Fruit fly (Drosophila melanogaster) whole organism, embryonic: ENCODE results near the gene TotM.

Source experiments
- Bgb ChIP-seq: fragments of 200-800 bp; sonication (Bioruptor generic); IDR thresholded peaks from 2 replicates; pipeline ENCODE4 v1.3.6; 2022; ENCODE audit warnings: missing biosample characterization, missing genetic modification characterization; ENCODE audit not compliant: partially characterized antibody
- Bteb2 ChIP-seq: fragments of 200-800 bp; sonication (Bioruptor generic); optimal IDR thresholded peaks from 2 replicates; lab custom pipeline; 2016; ENCODE audit warnings: missing biosample characterization, missing genetic modification characterization
- CG10147 ChIP-seq: fragments of 200-800 bp; sonication (Bioruptor generic); optimal IDR thresholded peaks from 2 replicates; lab custom pipeline; 2019; ENCODE audit warnings: missing biosample characterization, mild to moderate bottlenecking, missing genetic modification characterization, moderate library complexity
- CG10366 ChIP-seq: fragments of 200-800 bp; sonication (Bioruptor generic); IDR thresholded peaks from 2 replicates; pipeline ENCODE4 v1.3.6; 2022; ENCODE audit warnings: missing biosample characterization, missing genetic modification characterization
- CG12744 ChIP-seq: fragments of 200-800 bp; sonication (Bioruptor generic); optimal IDR thresholded peaks from 2 replicates; lab custom pipeline; 2016; ENCODE audit warnings: missing biosample characterization, missing genetic modification characterization
- CG12942 ChIP-seq: fragments of 200-800 bp; sonication (Bioruptor generic); optimal IDR thresholded peaks from 3 replicates; lab custom pipeline; 2016; ENCODE audit warnings: missing biosample characterization, missing genetic modification characterization
- CG14965 ChIP-seq: fragments of 200-800 bp; sonication (Bioruptor generic); optimal IDR thresholded peaks from 2 replicates; lab custom pipeline; 2016; ENCODE audit warnings: missing biosample characterization, missing genetic modification characterization, borderline replicate concordance
- CG1529 ChIP-seq: fragments of 200-800 bp; sonication (Bioruptor generic); optimal IDR thresholded peaks from 3 replicates; lab custom pipeline; 2018; ENCODE audit warnings: missing biosample characterization, missing genetic modification characterization
- CG16813 ChIP-seq: fragments of 200-800 bp; sonication (Bioruptor generic); IDR thresholded peaks from 3 replicates; pipeline ENCODE4 v1.3.6; 2022; ENCODE audit warnings: missing biosample characterization, missing genetic modification characterization; ENCODE audit not compliant: partially characterized antibody
- CG17802 ChIP-seq: fragments of 200-800 bp; sonication (Bioruptor generic); optimal IDR thresholded peaks from 2 replicates; lab custom pipeline; 2018; ENCODE audit warnings: missing biosample characterization, mild to moderate bottlenecking, missing genetic modification characterization, moderate library complexity
- CG2120 ChIP-seq: fragments of 200-800 bp; sonication (Bioruptor generic); optimal IDR thresholded peaks from 3 replicates; lab custom pipeline; 2016; ENCODE audit warnings: missing biosample characterization, missing genetic modification characterization
- CG30431 ChIP-seq: fragments of 200-800 bp; sonication (Bioruptor generic); optimal IDR thresholded peaks from 2 replicates; lab custom pipeline; 2017; ENCODE audit warnings: missing biosample characterization, missing genetic modification characterization
- CG4360 ChIP-seq: fragments of 200-800 bp; sonication (Bioruptor generic); IDR thresholded peaks from 2 replicates; pipeline ENCODE4 v1.3.6; 2022; ENCODE audit warnings: missing biosample characterization, missing genetic modification characterization
- CG4820 ChIP-seq: fragments of 200-800 bp; sonication (Bioruptor generic); optimal IDR thresholded peaks from 3 replicates; lab custom pipeline; 2016; ENCODE audit warnings: missing biosample characterization, missing genetic modification characterization
- CG6854 ChIP-seq: fragments of 200-800 bp; sonication (Bioruptor generic); optimal IDR thresholded peaks from 3 replicates; lab custom pipeline; 2017; ENCODE audit warnings: missing biosample characterization, mild to moderate bottlenecking, missing genetic modification characterization
- CG7987 ChIP-seq: fragments of 200-800 bp; sonication (Bioruptor generic); optimal IDR thresholded peaks from 2 replicates; lab custom pipeline; 2018; ENCODE audit warnings: missing biosample characterization, mild to moderate bottlenecking, missing genetic modification characterization, moderate library complexity
- CG8089 ChIP-seq: fragments of 200-800 bp; sonication (Bioruptor generic); optimal IDR thresholded peaks from 3 replicates; lab custom pipeline; 2016; ENCODE audit warnings: missing biosample characterization, missing genetic modification characterization
- CG8281 ChIP-seq: fragments of 200-800 bp; sonication (Bioruptor generic); optimal IDR thresholded peaks from 2 replicates; lab custom pipeline; 2018; ENCODE audit warnings: missing biosample characterization, mild to moderate bottlenecking, missing genetic modification characterization, moderate library complexity
- CG8359 ChIP-seq: fragments of 200-800 bp; sonication (Bioruptor generic); optimal IDR thresholded peaks from 2 replicates; lab custom pipeline; 2017; ENCODE audit warnings: missing biosample characterization, mild to moderate bottlenecking, missing genetic modification characterization, borderline replicate concordance
- CG8478 ChIP-seq: fragments of >200 bp; optimal IDR thresholded peaks from 2 replicates; lab custom pipeline; 2018
- CHES-1-like ChIP-seq: fragments of 200-800 bp; sonication (Bioruptor generic); optimal IDR thresholded peaks from 2 replicates; lab custom pipeline; 2016; ENCODE audit warnings: missing biosample characterization, missing genetic modification characterization
- D19A ChIP-seq: fragments of 200-800 bp; optimal IDR thresholded peaks from 3 replicates; lab custom pipeline; 2019; ENCODE audit warnings: missing biosample characterization, mild to moderate bottlenecking, missing genetic modification characterization, moderate library complexity
- Dfd ChIP-seq, 2 experiments: fragments of >200 bp; optimal IDR thresholded peaks; 2 replicates each; lab custom pipeline; 2017; ENCODE audit warnings: missing biosample characterization in 2 of 2, missing genetic modification characterization in 2 of 2
- Fer2 ChIP-seq: fragments of 200-800 bp; sonication (Bioruptor generic); optimal IDR thresholded peaks from 2 replicates; lab custom pipeline; 2018; ENCODE audit warnings: missing biosample characterization, mild to moderate bottlenecking, missing genetic modification characterization, moderate library complexity
- Max ChIP-seq: fragments of 200-800 bp; sonication (Bioruptor generic); optimal IDR thresholded peaks from 2 replicates; lab custom pipeline; 2016; ENCODE audit warnings: missing biosample characterization, mild to moderate bottlenecking, missing genetic modification characterization
- Oaz ChIP-seq: fragments of 200-800 bp; sonication (Bioruptor generic); IDR thresholded peaks from 2 replicates; pipeline ENCODE4 v1.3.6; 2022; ENCODE audit warnings: missing biosample characterization, missing genetic modification characterization
- Opbp ChIP-seq: fragments of 200-800 bp; sonication (Bioruptor generic); IDR thresholded peaks from 3 replicates; pipeline ENCODE4 v1.3.6; 2022; ENCODE audit warnings: missing biosample characterization, missing genetic modification characterization; ENCODE audit not compliant: partially characterized antibody
- Poxn ChIP-seq: fragments of 200-800 bp; sonication (Bioruptor generic); IDR thresholded peaks from 2 replicates; pipeline ENCODE4 v1.3.6; 2022; ENCODE audit warnings: missing biosample characterization, missing genetic modification characterization
- Sin3A ChIP-seq: fragments of >200 bp; optimal IDR thresholded peaks from 2 replicates; lab custom pipeline; 2018
- chinmo ChIP-seq: fragments of 200-800 bp; sonication (Bioruptor generic); IDR thresholded peaks from 4 replicates; pipeline ENCODE4 v1.3.6; 2022; ENCODE audit warnings: missing biosample characterization, missing genetic modification characterization; ENCODE audit not compliant: partially characterized antibody
- da ChIP-seq: fragments of 200-800 bp; sonication (Bioruptor generic); optimal IDR thresholded peaks from 2 replicates; lab custom pipeline; 2016; ENCODE audit warnings: missing biosample characterization, missing genetic modification characterization
- emc ChIP-seq: fragments of 200-800 bp; sonication (Bioruptor generic); optimal IDR thresholded peaks from 2 replicates; lab custom pipeline; 2016; ENCODE audit warnings: missing biosample characterization, missing genetic modification characterization
- grau ChIP-seq: fragments of 200-800 bp; optimal IDR thresholded peaks from 3 replicates; lab custom pipeline; 2019; ENCODE audit warnings: missing biosample characterization, mild to moderate bottlenecking, missing genetic modification characterization, moderate library complexity
- her ChIP-seq: fragments of 200-800 bp; sonication (Bioruptor generic); optimal IDR thresholded peaks from 2 replicates; lab custom pipeline; 2016; ENCODE audit warnings: missing biosample characterization, missing genetic modification characterization
- kah ChIP-seq: fragments of 200-800 bp; sonication (Bioruptor generic); optimal IDR thresholded peaks from 2 replicates; lab custom pipeline; 2018; ENCODE audit warnings: missing biosample characterization, mild to moderate bottlenecking, missing genetic modification characterization
- lola ChIP-seq, 3 experiments: fragments of >200 bp in 2 of 3; fragments of 200-800 bp in 1 of 3; sonication (Bioruptor generic) in 1 of 3; optimal IDR thresholded peaks; 2 replicates each; lab custom pipeline; 2017 to 2019; ENCODE audit warnings: missing biosample characterization in 3 of 3, missing genetic modification characterization in 3 of 3, mild to moderate bottlenecking in 1 of 3, moderate library complexity in 1 of 3
- nerfin-2 ChIP-seq: fragments of 200-800 bp; sonication (Bioruptor generic); IDR thresholded peaks from 2 replicates; pipeline ENCODE4 v1.3.6; 2022; ENCODE audit warnings: missing biosample characterization, missing genetic modification characterization; ENCODE audit not compliant: partially characterized antibody
- odd ChIP-seq: fragments of 200-800 bp; sonication (Bioruptor generic); optimal IDR thresholded peaks from 2 replicates; lab custom pipeline; 2017; ENCODE audit warnings: missing biosample characterization, mild to moderate bottlenecking, missing genetic modification characterization
- sens ChIP-seq: fragments of 200-800 bp; sonication (Bioruptor generic); peaks from one replicate; lab custom pipeline; 2016; ENCODE audit warnings: missing biosample characterization, missing genetic modification characterization
- sim ChIP-seq: fragments of 200-800 bp; sonication (Bioruptor generic); IDR thresholded peaks from 2 replicates; pipeline ENCODE4 v1.3.6; 2022; ENCODE audit warnings: missing biosample characterization, missing genetic modification characterization
- sqz ChIP-seq: fragments of 200-800 bp; sonication (Bioruptor generic); optimal IDR thresholded peaks from 3 replicates; lab custom pipeline; 2018; ENCODE audit warnings: missing biosample characterization, mild to moderate bottlenecking, missing genetic modification characterization
- stc ChIP-seq: fragments of 200-800 bp; sonication (Bioruptor generic); IDR thresholded peaks from 2 replicates; pipeline ENCODE4 v1.3.6; 2022; ENCODE audit warnings: missing biosample characterization, missing genetic modification characterization
- stwl ChIP-seq: fragments of 200-800 bp; sonication (Bioruptor generic); optimal IDR thresholded peaks from 3 replicates; lab custom pipeline; 2018; ENCODE audit warnings: missing biosample characterization, mild to moderate bottlenecking, missing genetic modification characterization, moderate library complexity
- tio ChIP-seq: fragments of 200-800 bp; sonication (Bioruptor generic); optimal IDR thresholded peaks from 2 replicates; lab custom pipeline; 2017; ENCODE audit warnings: missing biosample characterization, missing genetic modification characterization, inconsistent platforms
- ttk ChIP-seq: fragments of 200-800 bp; sonication (Bioruptor generic); IDR thresholded peaks from 2 replicates; pipeline ENCODE4 v2.1.2; 2022; ENCODE audit warnings: missing biosample characterization, missing genetic modification characterization
- tup ChIP-seq: fragments of 200-800 bp; sonication (Bioruptor generic); optimal IDR thresholded peaks from 2 replicates; lab custom pipeline; 2016; ENCODE audit warnings: missing biosample characterization, mild to moderate bottlenecking, missing genetic modification characterization, moderate library complexity
- vnd ChIP-seq: fragments of 200-800 bp; sonication (Bioruptor generic); IDR thresholded peaks from 3 replicates; pipeline ENCODE4 v1.3.6; 2022; ENCODE audit warnings: missing biosample characterization, missing genetic modification characterization; ENCODE audit not compliant: partially characterized antibody
- yki ChIP-seq: fragments of >200 bp; optimal IDR thresholded peaks from 3 replicates; lab custom pipeline; 2018
- zf30C ChIP-seq: fragments of 200-800 bp; sonication (Bioruptor generic); optimal IDR thresholded peaks from 3 replicates; lab custom pipeline; 2018; ENCODE audit warnings: missing biosample characterization, mild to moderate bottlenecking, missing genetic modification characterization

Gene TotM

DNA sequence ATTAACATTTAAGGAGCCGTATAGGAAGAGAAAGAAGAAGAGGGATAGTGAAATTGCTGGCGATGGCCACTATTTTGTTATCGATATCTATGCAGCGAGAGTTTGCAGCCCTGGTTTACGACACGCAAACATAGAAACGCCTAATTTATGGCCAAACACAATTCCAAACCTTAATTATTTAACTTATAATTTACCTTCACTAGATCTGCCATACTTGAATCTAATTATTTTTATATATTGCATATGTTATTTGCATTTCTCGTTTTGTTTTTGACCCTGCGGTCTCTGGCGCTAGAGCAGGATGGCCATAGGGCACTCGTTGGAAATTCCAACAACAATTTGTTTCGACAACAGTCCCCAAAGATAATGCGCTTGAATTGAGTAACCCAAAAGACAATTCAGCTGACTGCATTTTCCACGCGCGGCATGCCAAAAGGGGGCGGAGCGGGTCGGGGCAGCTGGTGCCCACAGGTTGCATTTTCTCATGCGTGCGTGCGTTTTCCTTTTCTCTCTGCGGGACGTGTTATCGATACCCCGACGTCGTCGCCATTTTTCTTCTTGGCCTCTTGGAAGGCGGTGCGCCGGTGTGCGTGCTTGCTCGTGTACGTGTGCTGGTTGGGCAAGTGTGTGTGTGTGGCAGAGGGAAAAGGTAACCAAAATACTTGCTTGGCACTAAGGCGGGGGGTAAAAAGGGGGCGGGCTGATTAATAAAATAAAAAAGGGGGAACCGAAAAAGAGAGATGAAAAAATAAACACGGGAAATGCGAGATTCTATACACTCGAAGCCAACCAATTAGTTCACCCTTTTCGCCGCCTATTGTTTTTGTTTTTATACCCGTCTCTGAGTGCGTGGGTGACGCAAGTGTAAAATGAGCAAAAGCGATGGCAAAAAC lies 4.5 kb upstream of the TotM start:
- no peak for TF ChIP-seq CG8478 (lab: Kevin White, UChicago)
- no peak for TF ChIP-seq CG12744
- TF ChIP-seq Dfd (GFP tag; optimal IDR thresholded peaks at IDR 0.05; lab: Kevin White, UChicago) = no peak
- no peak for TF ChIP-seq CG1529 (GFP tag; lab: Kevin White, UChicago)
- peak; percentile 85 for TF ChIP-seq sens (GFP tag; lab: Kevin White, UChicago)
- no peak for TF ChIP-seq tio
- no peak for TF ChIP-seq sqz (GFP tag; lab: Kevin White, UChicago)
- TF ChIP-seq vnd (GFP tag; lab: Robert Waterston, UW) = peak; percentile 63; the same call in 2 of the 3 replicates
- TF ChIP-seq Bgb (GFP tag; lab: Robert Waterston, UW) = peak; percentile 55
- TF ChIP-seq odd (GFP tag; lab: Kevin White, UChicago) = no peak
- peak; percentile 8 for TF ChIP-seq CG7987 (GFP tag; lab: Kevin White, UChicago)
- no peak for TF ChIP-seq CG4820
- TF ChIP-seq kah (GFP tag; lab: Kevin White, UChicago) = peak; percentile 20
- TF ChIP-seq da (GFP tag; lab: Kevin White, UChicago) = no peak
- TF ChIP-seq stwl (tag; lab: Kevin White, UChicago) = peak; percentile 45
- no peak for TF ChIP-seq CHES-1-like
- TF ChIP-seq sim (GFP tag; lab: Robert Waterston, UW) = no peak
- peak; percentile 50; the same call in 1 of the 2 replicates for TF ChIP-seq stc (GFP tag; lab: Robert Waterston, UW)
- TF ChIP-seq CG16813 (GFP tag; lab: Robert Waterston, UW) = peak; percentile 71
- no peak for TF ChIP-seq yki
- TF ChIP-seq zf30C = no peak
- no peak for TF ChIP-seq CG17802 (tag; lab: Kevin White, UChicago)
- peak; percentile 79 for TF ChIP-seq Sin3A (lab: Kevin White, UChicago)
- TF ChIP-seq Opbp = peak; percentile 56; the same call in 2 of the 3 replicates
- TF ChIP-seq CG10147 = no peak
- TF ChIP-seq grau = peak; percentile 15
- peak; percentile 57 for TF ChIP-seq CG2120 (GFP tag; lab: Kevin White, UChicago)
- TF ChIP-seq CG12942 = peak; percentile 8
- TF ChIP-seq D19A (tag; lab: Kevin White, UChicago) = no peak
- peak; percentile 67 for TF ChIP-seq CG10366 (GFP tag; lab: Robert Waterston, UW)
- TF ChIP-seq Fer2 = no peak
- TF ChIP-seq CG30431 (GFP tag; lab: Kevin White, UChicago) = peak; percentile 17
- peak; percentile 57; the same call in 1 of the 4 replicates for TF ChIP-seq chinmo
- no peak for TF ChIP-seq Max
- TF ChIP-seq CG8281 (tag; lab: Kevin White, UChicago) = no peak
- no peak for TF ChIP-seq CG4360 (GFP tag; lab: Robert Waterston, UW)
- 0 out of 2 replicates have a peak, but pooled peaks have one; percentile 28 for TF ChIP-seq Oaz (GFP tag; lab: Robert Waterston, UW)
- no peak for TF ChIP-seq emc (GFP tag; lab: Kevin White, UChicago)
- peak; percentile 29; the same call in 1 of the 2 replicates for TF ChIP-seq nerfin-2 (GFP tag; lab: Robert Waterston, UW)
- TF ChIP-seq CG14965 (GFP tag; lab: Kevin White, UChicago) = no peak
- no peak for TF ChIP-seq tup (GFP tag; lab: Kevin White, UChicago)
- no peak for TF ChIP-seq CG8359 (GFP tag; lab: Kevin White, UChicago)
- no peak for TF ChIP-seq Bteb2 (GFP tag; lab: Kevin White, UChicago)
- TF ChIP-seq CG6854 (GFP tag; lab: Kevin White, UChicago) = no peak
- peak in 1 of 3 experiments; percentile 37 for TF ChIP-seq lola (GFP tag; optimal IDR thresholded peaks at IDR 0.05; lab: Kevin White, UChicago)
- TF ChIP-seq CG8089 (GFP tag; lab: Kevin White, UChicago) = peak; percentile 13
- TF ChIP-seq ttk (GFP tag; lab: Robert Waterston, UW) = peak; percentile 68
- TF ChIP-seq Poxn = no peak
- TF ChIP-seq her (GFP tag; lab: Kevin White, UChicago) = peak; percentile 29
